Worm (Caenorhabditis elegans): Measurements from ENCODE around the gene C18H7.1.

The C18H7.1 gene

DNA sequence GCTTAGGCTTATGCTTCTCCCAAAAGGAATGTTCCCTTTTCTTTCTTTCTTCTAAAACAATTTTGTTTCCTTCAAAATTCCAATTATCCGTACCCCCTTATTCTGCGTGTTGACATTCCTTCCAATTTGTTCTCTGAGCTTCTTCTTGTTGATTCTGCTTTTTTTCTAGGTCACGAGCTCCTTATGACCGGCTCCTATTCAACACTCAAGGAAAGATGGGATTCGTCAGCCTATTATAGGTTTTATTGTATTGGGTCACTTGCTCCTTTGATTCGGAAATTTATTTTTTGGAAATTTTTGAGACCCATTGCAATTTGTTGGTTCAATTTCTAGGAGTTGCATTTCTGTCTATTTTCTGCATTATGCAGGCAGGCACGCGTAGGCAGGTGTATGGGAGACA lies 23.8 kb downstream of the C18H7.1 start:
- TF ChIP-seq tbx-8 (GFP tag; optimal IDR thresholded peaks at IDR 0.05): no peak
- no peak for TF ChIP-seq ztf-11 (tag; optimal IDR thresholded peaks at IDR 0.05)
- TF ChIP-seq ham-2 (GFP tag; optimal IDR thresholded peaks at IDR 0.05): no peak
- TF ChIP-seq zip-8 (tag; optimal IDR thresholded peaks at IDR 0.05): no peak
- TF ChIP-seq M03D4.4 (tag; optimal IDR thresholded peaks at IDR 0.05): no peak
- no peak for TF ChIP-seq elt-3 (tag; optimal IDR thresholded peaks at IDR 0.05)
- TF ChIP-seq lin-32 (GFP tag; optimal IDR thresholded peaks at IDR 0.05): no peak
- no peak for TF ChIP-seq drap-1 (GFP tag; optimal IDR thresholded peaks at IDR 0.05)
- TF ChIP-seq unc-120 (tag; optimal IDR thresholded peaks at IDR 0.05; ENCODE audit: poor library complexity, severe bottlenecking): no peak
- no peak for TF ChIP-seq nhr-237 (tag; optimal IDR thresholded peaks at IDR 0.05)
- no peak for TF ChIP-seq hlh-1 (tag; optimal IDR thresholded peaks at IDR 0.05)
- no peak for TF ChIP-seq ces-1 (GFP tag; optimal IDR thresholded peaks at IDR 0.05)
- TF ChIP-seq flh-1 (GFP tag; optimal IDR thresholded peaks at IDR 0.05): no peak
- no peak for TF ChIP-seq ceh-43 (GFP tag; optimal IDR thresholded peaks at IDR 0.05)
- TF ChIP-seq ceh-39 (tag; optimal IDR thresholded peaks at IDR 0.05): no peak
- no peak for TF ChIP-seq sem-2 (GFP tag; optimal IDR thresholded peaks at IDR 0.05)
- no peak for TF ChIP-seq mep-1 (tag; optimal IDR thresholded peaks at IDR 0.05)
- no peak for TF ChIP-seq elt-1 (tag; optimal IDR thresholded peaks at IDR 0.05; ENCODE audit: borderline replicate concordance, insufficient read depth)

DNA sequence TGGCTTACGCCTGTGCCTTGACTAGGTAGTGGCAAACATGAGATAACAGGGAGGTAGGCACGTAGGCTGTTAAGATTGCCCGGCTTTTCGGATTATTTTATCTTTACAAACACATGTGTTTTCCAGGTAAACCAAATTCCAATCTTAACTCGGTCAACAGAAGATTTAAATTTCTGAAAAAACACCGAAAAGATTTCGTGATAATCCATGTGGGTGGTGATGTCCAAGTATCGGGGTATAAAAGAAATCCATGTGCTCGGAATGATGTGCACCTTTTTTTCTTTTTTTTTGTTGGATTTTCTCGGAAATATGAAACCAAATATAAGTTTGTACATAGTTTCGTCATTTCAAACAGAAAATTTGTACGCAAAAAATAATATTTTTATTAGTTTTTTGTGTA lies 28.1 kb downstream of the C18H7.1 start:
- TF ChIP-seq mls-2 (tag; optimal IDR thresholded peaks at IDR 0.05) (no peak), nhr-2 (tag; optimal IDR thresholded peaks at IDR 0.05) (no peak), cnd-1 (tag; optimal IDR thresholded peaks at IDR 0.05) (no peak), ham-2 (GFP tag; optimal IDR thresholded peaks at IDR 0.05) (no peak), nhr-28 (tag; optimal IDR thresholded peaks at IDR 0.05) (no peak)

DNA sequence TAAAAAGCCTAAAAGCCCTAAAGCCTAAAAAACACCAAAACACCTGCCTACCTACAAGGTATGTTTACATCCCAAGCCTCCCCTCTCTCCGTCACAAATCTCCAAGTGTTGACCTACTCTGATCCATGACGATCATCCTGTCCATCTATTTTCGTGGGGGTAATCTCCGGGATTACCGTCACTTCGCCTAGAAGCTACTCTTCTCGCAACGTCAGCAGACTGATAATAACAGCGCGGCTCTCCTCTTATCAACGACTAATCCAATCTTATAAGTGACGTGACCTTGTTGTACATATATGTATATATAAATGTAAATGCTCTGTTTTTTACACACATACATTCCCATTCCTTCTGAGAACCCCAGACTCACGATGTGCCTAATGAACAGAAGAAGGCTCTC lies 33.0 kb downstream of the C18H7.1 start:
- TF ChIP-seq nhr-237 (tag; optimal IDR thresholded peaks at IDR 0.05) (no peak), ceh-43 (GFP tag; optimal IDR thresholded peaks at IDR 0.05) (no peak), hlh-1 (tag; optimal IDR thresholded peaks at IDR 0.05) (no peak), nhr-2 (tag; optimal IDR thresholded peaks at IDR 0.05) (no peak), mep-1 (tag; optimal IDR thresholded peaks at IDR 0.05) (no peak), snpc-4 (tag; optimal IDR thresholded peaks at IDR 0.05) (no peak), ham-2 (GFP tag; optimal IDR thresholded peaks at IDR 0.05) (no peak), tbx-8 (GFP tag; optimal IDR thresholded peaks at IDR 0.05) (no peak), ztf-11 (tag; optimal IDR thresholded peaks at IDR 0.05) (no peak), mab-5 (tag; optimal IDR thresholded peaks at IDR 0.05) (no peak), M03D4.4 (tag; optimal IDR thresholded peaks at IDR 0.05) (no peak), blmp-1 (tag; optimal IDR thresholded peaks at IDR 0.05) (no peak), mls-2 (tag; optimal IDR thresholded peaks at IDR 0.05) (no peak), drap-1 (GFP tag; optimal IDR thresholded peaks at IDR 0.05) (no peak)

DNA sequence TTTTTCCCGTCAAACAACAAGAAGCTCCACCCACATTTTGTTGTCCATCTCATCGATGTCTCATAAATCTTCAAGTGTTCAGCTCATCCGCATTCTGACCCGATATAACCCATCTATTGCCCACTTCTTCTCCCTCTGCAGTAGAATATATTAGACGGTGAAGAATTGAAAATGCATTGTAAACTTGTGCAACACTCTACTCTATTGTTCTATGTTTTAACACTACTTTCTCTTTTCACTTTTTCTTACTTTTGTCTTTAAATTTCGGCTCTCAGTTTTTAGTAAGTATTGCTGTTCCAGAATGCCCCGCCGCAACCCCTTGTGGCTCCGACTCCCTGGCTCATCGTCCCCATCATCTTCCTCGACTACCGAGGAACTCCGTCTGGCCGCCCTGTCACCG lies 34.0 kb downstream of the C18H7.1 start, which contains the start of gene K11H12.9:
Gene K11H12.9 (plus strand): TSS at position 301 of the 400 bp plus-strand sequence.
- no peak for TF ChIP-seq zip-8 (tag; optimal IDR thresholded peaks at IDR 0.05)
- no peak for TF ChIP-seq ztf-11 (tag; optimal IDR thresholded peaks at IDR 0.05)

DNA sequence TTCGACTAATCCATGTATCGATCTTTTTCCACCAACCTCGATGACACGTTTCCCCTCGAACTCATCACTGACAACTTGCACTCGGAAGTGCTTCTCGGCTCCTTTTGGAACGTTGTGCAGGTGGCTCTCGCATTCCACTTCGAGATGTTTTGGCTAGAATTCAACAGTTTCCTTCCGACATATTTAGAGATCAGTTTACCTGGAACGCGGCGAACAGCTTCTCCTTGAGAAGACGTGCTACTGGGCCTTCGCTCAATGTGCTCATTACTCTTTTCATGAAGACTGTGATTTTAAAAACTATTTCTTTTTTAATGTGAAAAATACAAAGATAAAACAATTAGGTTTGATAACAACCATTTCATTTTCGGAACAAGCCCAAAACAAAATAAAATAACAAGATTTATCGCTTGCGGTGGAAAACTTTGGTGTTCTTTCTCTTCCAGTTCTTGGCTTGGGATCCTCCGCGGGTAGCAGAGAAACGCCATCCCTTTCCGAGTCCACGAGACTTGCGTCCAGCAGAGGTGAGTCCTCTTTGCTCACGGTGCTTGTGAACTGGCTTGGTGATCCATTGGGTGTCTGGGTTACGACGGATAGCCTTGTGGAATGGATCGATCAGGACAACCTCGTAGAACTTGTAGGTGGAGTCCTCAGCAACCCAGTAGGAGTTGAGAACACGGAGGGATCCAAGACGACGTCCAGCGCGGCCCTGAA lies 37.9 kb downstream of the C18H7.1 start, which contains the start of gene K11H12.1:
Gene K11H12.1 (minus strand): TSS at position 284 of the 711 bp plus-strand sequence.
- no peak for TF ChIP-seq unc-120 (tag; optimal IDR thresholded peaks at IDR 0.05; ENCODE audit: poor library complexity, severe bottlenecking)
- no peak for TF ChIP-seq unc-39 (tag; optimal IDR thresholded peaks at IDR 0.05)
- no peak for TF ChIP-seq ham-2 (GFP tag; optimal IDR thresholded peaks at IDR 0.05)
- no peak for TF ChIP-seq tbx-8 (GFP tag; optimal IDR thresholded peaks at IDR 0.05)
- no peak for TF ChIP-seq nhr-12 (tag; optimal IDR thresholded peaks at IDR 0.05)
- TF ChIP-seq lin-13 (tag; optimal IDR thresholded peaks at IDR 0.05): no peak
- no peak for TF ChIP-seq ces-1 (GFP tag; optimal IDR thresholded peaks at IDR 0.05)
- no peak for TF ChIP-seq lsy-2 (tag; optimal IDR thresholded peaks at IDR 0.05)
- TF ChIP-seq zip-8 (tag; optimal IDR thresholded peaks at IDR 0.05): no peak
- TF ChIP-seq nhr-28 (tag; optimal IDR thresholded peaks at IDR 0.05): no peak
- no peak for TF ChIP-seq ceh-39 (tag; optimal IDR thresholded peaks at IDR 0.05)
- TF ChIP-seq bed-3 (GFP tag; optimal IDR thresholded peaks at IDR 0.05): no peak
- TF ChIP-seq blmp-1 (tag; optimal IDR thresholded peaks at IDR 0.05): no peak

All from whole organism, mixed stage, embryonic.